Worm (Caenorhabditis elegans) whole organism, L4 larva: ENCODE measurements around the gene F47B8.18.

Experiments used
- Y48G9A.11 ChIP-seq: fragments of 200-800 bp; sonication (Bioruptor generic); IDR thresholded peaks from 2 replicates; pipeline ENCODE4 v1.3.6; 2022; ENCODE audit warnings: missing genetic modification reagents, missing genetic modification characterization, missing compliant biosample characterization
- aha-1 ChIP-seq: fragments of 150-350 bp; peaks from one replicate; lab custom pipeline; 2014; ENCODE audit warnings: missing biosample characterization, missing genetic modification characterization

The F47B8.18 gene

ce11 chrV:14277456-14277855, 47.8 kb downstream of the F47B8.18 start:
- TF ChIP-seq aha-1 (tag; lab: Kevin White, UChicago), result peak; percentile 54
- 0 out of 2 replicates have a peak, but pooled peaks have one; percentile 6 for TF ChIP-seq Y48G9A.11
